Fruit fly (Drosophila melanogaster) Kc167 (cell line): ENCODE results near the gene CG15021.

Experiments
- Sin3A ChIP-seq: fragments of >200 bp; optimal IDR thresholded peaks from 2 replicates; lab custom pipeline; 2018; ENCODE audit warnings: missing external identifiers
- h ChIP-seq: fragments of >200 bp; optimal IDR thresholded peaks from 3 replicates; lab custom pipeline; 2018; ENCODE audit warnings: missing external identifiers
- psq ChIP-seq: fragments of >200 bp; optimal IDR thresholded peaks from 2 replicates; lab custom pipeline; 2017; ENCODE audit warnings: missing external identifiers
- ttk ChIP-seq: sonication (Bioruptor generic); optimal IDR thresholded peaks from 2 replicates; lab custom pipeline; 2017; ENCODE audit warnings: missing external identifiers

- TF ChIP-seq ttk (lab: Kevin White, UChicago): no peak
- TF ChIP-seq h (lab: Kevin White, UChicago): no peak
- no peak for TF ChIP-seq psq (lab: Kevin White, UChicago)
- TF ChIP-seq Sin3A: no peak
Observed at dm6 chr3L:4395501-4396073, 40.9 kb upstream of the CG15021 start.
